Worm (Caenorhabditis elegans): ENCODE measurements around the gene ltah-1.2.

The ltah-1.2 gene

ce11 chrIV:3613022-3613605 lies at the start of gene ltah-1.2:
ltah-1.2 (minus strand) TSS chrIV:3613072.
- no peak for TF ChIP-seq mec-3 (tag; optimal IDR thresholded peaks at IDR 0.05; ENCODE audit: borderline replicate concordance)
- TF ChIP-seq ceh-2 (tag; optimal IDR thresholded peaks at IDR 0.05) = no peak
- TF ChIP-seq ceh-31 (tag; optimal IDR thresholded peaks at IDR 0.05) = no peak
- TF ChIP-seq madf-2 (tag; optimal IDR thresholded peaks at IDR 0.05) = no peak
- TF ChIP-seq unc-55 (GFP tag; optimal IDR thresholded peaks at IDR 0.05) = no peak
- no peak for TF ChIP-seq elt-2 (tag; optimal IDR thresholded peaks at IDR 0.05)
- TF ChIP-seq pros-1 (tag; optimal IDR thresholded peaks at IDR 0.05) = no peak
- TF ChIP-seq pag-3 (tag; optimal IDR thresholded peaks at IDR 0.05; ENCODE audit: borderline replicate concordance) = no peak
- no peak for TF ChIP-seq eyg-1 (tag; optimal IDR thresholded peaks at IDR 0.05)
- no peak for TF ChIP-seq elt-4 (tag; optimal IDR thresholded peaks at IDR 0.05)
- TF ChIP-seq fkh-6 (tag; optimal IDR thresholded peaks at IDR 0.05) = no peak
- TF ChIP-seq C38D4.7 (GFP tag; optimal IDR thresholded peaks at IDR 0.05) = no peak
- TF ChIP-seq hlh-15 (tag; optimal IDR thresholded peaks at IDR 0.05) = no peak
- TF ChIP-seq hlh-13 (GFP tag; optimal IDR thresholded peaks at IDR 0.05) = no peak
- no peak for TF ChIP-seq nhr-11 (tag; optimal IDR thresholded peaks at IDR 0.05)

ce11 chrIV:3661117-3661634 lies 48.3 kb upstream of the ltah-1.2 start:
- TF ChIP-seq hlh-6 (tag; optimal IDR thresholded peaks at IDR 0.05) (no peak), unc-55 (GFP tag; optimal IDR thresholded peaks at IDR 0.05) (no peak), ceh-19 (GFP tag; optimal IDR thresholded peaks at IDR 0.05) (no peak), C08G9.2 (tag; optimal IDR thresholded peaks at IDR 0.05) (no peak), F13H6.1 (tag; optimal IDR thresholded peaks at IDR 0.05) (no peak), ceh-18 (tag; optimal IDR thresholded peaks at IDR 0.05) (no peak), ref-2 (tag; optimal IDR thresholded peaks at IDR 0.05) (no peak), mec-3 (tag; optimal IDR thresholded peaks at IDR 0.05; ENCODE audit: borderline replicate concordance) (no peak), hlh-15 (tag; optimal IDR thresholded peaks at IDR 0.05) (no peak), ceh-48 (tag; optimal IDR thresholded peaks at IDR 0.05) (no peak), sox-2 (GFP tag; IDR thresholded peaks at IDR 0.05) (no peak), ceh-6 (GFP tag; optimal IDR thresholded peaks at IDR 0.05) (no peak), che-1 (tag; optimal IDR thresholded peaks at IDR 0.05) (no peak), pat-9 (tag; optimal IDR thresholded peaks at IDR 0.05) (no peak), pha-2 (tag; optimal IDR thresholded peaks at IDR 0.05) (no peak)

ce11 chrIV:3659951-3660350 lies 47.1 kb upstream of the ltah-1.2 start:
- no peak for TF ChIP-seq ceh-22 (tag; optimal IDR thresholded peaks at IDR 0.05)
- TF ChIP-seq ama-1 (optimal IDR thresholded peaks at IDR 0.05) = no peak
- no peak for TF ChIP-seq elt-4 (tag; optimal IDR thresholded peaks at IDR 0.05)
- no peak for TF ChIP-seq ceh-6 (GFP tag; optimal IDR thresholded peaks at IDR 0.05)
- no peak for TF ChIP-seq pha-4 (tag; optimal IDR thresholded peaks at IDR 0.05)
- no peak for TF ChIP-seq K02D7.2 (tag; optimal IDR thresholded peaks at IDR 0.05)
- TF ChIP-seq hlh-13 (GFP tag; optimal IDR thresholded peaks at IDR 0.05) = no peak
- no peak for TF ChIP-seq Y22D7AL.16 (tag; optimal IDR thresholded peaks at IDR 0.05)
- no peak for TF ChIP-seq pqm-1 (tag; optimal IDR thresholded peaks at IDR 0.05)

ce11 chrIV:3655896-3656295 lies 43.0 kb upstream of the ltah-1.2 start:
- TF ChIP-seq unc-3 (GFP tag; conservative IDR thresholded peaks at IDR 0.05) (no peak), unc-3 (tag; optimal IDR thresholded peaks at IDR 0.05) (no peak), hlh-13 (GFP tag; optimal IDR thresholded peaks at IDR 0.05) (no peak)

ce11 chrIV:3654823-3655222 lies 42.0 kb upstream of the ltah-1.2 start:
- TF ChIP-seq unc-55 (GFP tag; optimal IDR thresholded peaks at IDR 0.05) (peak; percentile 57), ztf-16 (tag; optimal IDR thresholded peaks at IDR 0.05) (no peak)
